Fruit fly (Drosophila melanogaster) whole organism, prepupa: Measurements from ENCODE around the gene Takl1.

Experiments
- Blimp-1 ChIP-seq: fragments of 200-800 bp; sonication (Bioruptor generic); optimal IDR thresholded peaks from 3 replicates; lab custom pipeline; 2017; ENCODE audit warnings: missing biosample characterization, missing genetic modification characterization, mild to moderate bottlenecking, moderate library complexity, missing genetic modification reagents
- CG10669 ChIP-seq: fragments of 200-800 bp; sonication (Bioruptor generic); optimal IDR thresholded peaks from 3 replicates; lab custom pipeline; 2018; ENCODE audit warnings: missing biosample characterization, mild to moderate bottlenecking, missing genetic modification characterization, moderate library complexity
- CG1621 ChIP-seq: fragments of 200-800 bp; sonication (Bioruptor generic); optimal IDR thresholded peaks from 3 replicates; lab custom pipeline; 2018; ENCODE audit warnings: missing biosample characterization, mild to moderate bottlenecking, missing genetic modification characterization
- CG3032 ChIP-seq: fragments of 200-800 bp; optimal IDR thresholded peaks from 2 replicates; lab custom pipeline; 2019; ENCODE audit warnings: missing biosample characterization, mild to moderate bottlenecking, missing genetic modification characterization, moderate library complexity
- CG31627 ChIP-seq: fragments of 200-800 bp; sonication (Bioruptor generic); optimal IDR thresholded peaks from 3 replicates; lab custom pipeline; 2016; ENCODE audit warnings: missing biosample characterization, missing genetic modification characterization
- CG32006 ChIP-seq: fragments of 200-800 bp; sonication (Bioruptor generic); optimal IDR thresholded peaks from 3 replicates; lab custom pipeline; 2017; ENCODE audit warnings: missing biosample characterization, mild to moderate bottlenecking, missing genetic modification characterization
- CG3919 ChIP-seq: fragments of 200-800 bp; sonication (Bioruptor generic); optimal IDR thresholded peaks from 3 replicates; lab custom pipeline; 2016; ENCODE audit warnings: missing biosample characterization, missing genetic modification characterization
- CG6163 ChIP-seq: fragments of 200-800 bp; sonication (Bioruptor generic); IDR thresholded peaks from 3 replicates; pipeline ENCODE4 v1.3.6; 2022; ENCODE audit warnings: missing biosample characterization, missing genetic modification characterization
- CG6276 ChIP-seq: fragments of 200-800 bp; sonication (Bioruptor generic); optimal IDR thresholded peaks from 2 replicates; lab custom pipeline; 2017; ENCODE audit warnings: missing biosample characterization, mild to moderate bottlenecking, missing genetic modification characterization
- CG6792 ChIP-seq: fragments of 200-800 bp; sonication (Bioruptor generic); optimal IDR thresholded peaks from 3 replicates; lab custom pipeline; 2016; ENCODE audit warnings: missing biosample characterization, missing genetic modification characterization
- CG6808 ChIP-seq: fragments of 200-800 bp; sonication (Bioruptor generic); optimal IDR thresholded peaks from 3 replicates; lab custom pipeline; 2017; ENCODE audit warnings: missing biosample characterization, missing genetic modification characterization, mild to moderate bottlenecking, moderate library complexity, missing genetic modification reagents
- CG6854 ChIP-seq: fragments of 200-800 bp; sonication (Bioruptor generic); optimal IDR thresholded peaks from 2 replicates; lab custom pipeline; 2017; ENCODE audit warnings: missing biosample characterization, mild to moderate bottlenecking, missing genetic modification characterization
- CG7368 ChIP-seq: fragments of 200-800 bp; sonication (Bioruptor generic); optimal IDR thresholded peaks from 3 replicates; lab custom pipeline; 2016; ENCODE audit warnings: missing biosample characterization, missing genetic modification characterization
- CG8119 ChIP-seq: fragments of 200-800 bp; sonication (Bioruptor generic); IDR thresholded peaks from 3 replicates; pipeline ENCODE4 v1.3.6; 2022; ENCODE audit warnings: missing biosample characterization, missing genetic modification characterization
- CG8319 ChIP-seq: fragments of 200-800 bp; sonication (Bioruptor generic); optimal IDR thresholded peaks from 3 replicates; lab custom pipeline; 2016; ENCODE audit warnings: missing biosample characterization, missing genetic modification characterization
- CG9139 ChIP-seq: fragments of 200-800 bp; sonication (Bioruptor generic); optimal IDR thresholded peaks from 3 replicates; lab custom pipeline; 2017; ENCODE audit warnings: missing biosample characterization, mild to moderate bottlenecking, missing genetic modification characterization
- Eip75B ChIP-seq: fragments of 200-800 bp; sonication (Bioruptor generic); optimal IDR thresholded peaks from 3 replicates; lab custom pipeline; 2016; ENCODE audit warnings: missing biosample characterization, missing genetic modification characterization
- Eip78C ChIP-seq: fragments of 200-800 bp; sonication (Bioruptor generic); peaks from one replicate; lab custom pipeline; 2016; ENCODE audit warnings: missing biosample characterization, missing genetic modification characterization
- Eip93F ChIP-seq: fragments of 200-800 bp; sonication (Bioruptor generic); optimal IDR thresholded peaks from 2 replicates; lab custom pipeline; 2016; ENCODE audit warnings: missing biosample characterization, mild to moderate bottlenecking, missing genetic modification characterization
- Ets21C ChIP-seq: fragments of 200-800 bp; sonication (Bioruptor generic); optimal IDR thresholded peaks from 3 replicates; lab custom pipeline; 2016; ENCODE audit warnings: missing biosample characterization, missing genetic modification characterization
- Gug ChIP-seq: fragments of 200-800 bp; sonication (Bioruptor generic); IDR thresholded peaks from 2 replicates; pipeline ENCODE4 v1.3.6; 2022; ENCODE audit warnings: missing biosample characterization, missing genetic modification characterization
- Hr38 ChIP-seq: sonication (Bioruptor generic); optimal IDR thresholded peaks from 2 replicates; lab custom pipeline; 2016; ENCODE audit warnings: missing biosample characterization, missing genetic modification characterization
- Hr39 ChIP-seq: fragments of 200-800 bp; sonication (Bioruptor generic); optimal IDR thresholded peaks from 2 replicates; lab custom pipeline; 2016; ENCODE audit warnings: missing biosample characterization, missing genetic modification characterization
- Lpt ChIP-seq: fragments of 200-800 bp; sonication (Bioruptor generic); optimal IDR thresholded peaks from 3 replicates; lab custom pipeline; 2016; ENCODE audit warnings: missing biosample characterization, missing genetic modification characterization
- Met ChIP-seq: fragments of 200-800 bp; sonication (Bioruptor generic); optimal IDR thresholded peaks from 3 replicates; lab custom pipeline; 2016; ENCODE audit warnings: missing biosample characterization, missing genetic modification characterization
- OdsH ChIP-seq: fragments of 200-800 bp; sonication (Bioruptor generic); optimal IDR thresholded peaks from 3 replicates; lab custom pipeline; 2016; ENCODE audit warnings: missing biosample characterization, missing genetic modification characterization
- Smox ChIP-seq: fragments of 200-800 bp; sonication (Bioruptor generic); optimal IDR thresholded peaks from 3 replicates; lab custom pipeline; 2016; ENCODE audit warnings: missing biosample characterization, missing genetic modification characterization
- Sox102F ChIP-seq: fragments of 200-800 bp; sonication (Bioruptor generic); optimal IDR thresholded peaks from 2 replicates; lab custom pipeline; 2016; ENCODE audit warnings: missing biosample characterization, mild to moderate bottlenecking, missing genetic modification characterization
- Sox15 ChIP-seq: fragments of 200-800 bp; sonication (Bioruptor generic); optimal IDR thresholded peaks from 3 replicates; lab custom pipeline; 2016; ENCODE audit warnings: missing biosample characterization, missing genetic modification characterization
- acj6 ChIP-seq: fragments of 200-800 bp; sonication (Bioruptor generic); optimal IDR thresholded peaks from 3 replicates; lab custom pipeline; 2016; ENCODE audit warnings: missing biosample characterization, missing genetic modification characterization
- cyc ChIP-seq: fragments of 200-800 bp; sonication (Bioruptor generic); optimal IDR thresholded peaks from 3 replicates; lab custom pipeline; 2016; ENCODE audit warnings: missing biosample characterization, missing genetic modification characterization
- dac ChIP-seq: fragments of 200-800 bp; sonication (Bioruptor generic); optimal IDR thresholded peaks from 2 replicates; lab custom pipeline; 2017; ENCODE audit warnings: missing biosample characterization, mild to moderate bottlenecking, missing genetic modification characterization
- dsx ChIP-seq: fragments of 200-800 bp; optimal IDR thresholded peaks from 3 replicates; lab custom pipeline; 2019; ENCODE audit warnings: missing biosample characterization, mild to moderate bottlenecking, missing genetic modification characterization, moderate library complexity; ENCODE audit not compliant: poor library complexity, severe bottlenecking
- esn ChIP-seq: fragments of 200-800 bp; sonication (Bioruptor generic); optimal IDR thresholded peaks from 2 replicates; lab custom pipeline; 2016; ENCODE audit warnings: missing biosample characterization, mild to moderate bottlenecking, missing genetic modification characterization, moderate library complexity
- fd59A ChIP-seq: fragments of 200-800 bp; sonication (Bioruptor generic); optimal IDR thresholded peaks from 2 replicates; lab custom pipeline; 2017; ENCODE audit warnings: missing biosample characterization, mild to moderate bottlenecking, missing genetic modification characterization, missing genetic modification reagents
- fd85E ChIP-seq: fragments of 200-800 bp; sonication (Bioruptor generic); optimal IDR thresholded peaks from 3 replicates; lab custom pipeline; 2016; ENCODE audit warnings: missing biosample characterization, missing genetic modification characterization
- fkh ChIP-seq: fragments of 200-800 bp; sonication (Bioruptor generic); optimal IDR thresholded peaks from 3 replicates; lab custom pipeline; 2017; ENCODE audit warnings: missing biosample characterization, mild to moderate bottlenecking, missing genetic modification characterization, moderate library complexity
- lz ChIP-seq: fragments of 200-800 bp; sonication (Bioruptor generic); optimal IDR thresholded peaks from 3 replicates; lab custom pipeline; 2016; ENCODE audit warnings: missing biosample characterization, missing genetic modification characterization
- net ChIP-seq: fragments of 200-800 bp; sonication (Bioruptor generic); optimal IDR thresholded peaks from 3 replicates; lab custom pipeline; 2016; ENCODE audit warnings: missing biosample characterization, missing genetic modification characterization
- pdm3 ChIP-seq: fragments of 200-800 bp; sonication (Bioruptor generic); optimal IDR thresholded peaks from 3 replicates; lab custom pipeline; 2016; ENCODE audit warnings: missing biosample characterization, missing genetic modification characterization
- ss ChIP-seq, 2 experiments: fragments of 200-800 bp; sonication (Bioruptor generic); optimal IDR thresholded peaks; 2 replicates in 1 of 2; 3 replicates in 1 of 2; lab custom pipeline; 2017 to 2018; ENCODE audit warnings: mild to moderate bottlenecking in 2 of 2, missing biosample characterization in 2 of 2, missing genetic modification characterization in 2 of 2, moderate library complexity in 1 of 2
- svp ChIP-seq: fragments of 200-800 bp; sonication (Bioruptor generic); peaks from one replicate; lab custom pipeline; 2016; ENCODE audit warnings: missing biosample characterization, missing genetic modification characterization
- topi ChIP-seq: fragments of 200-800 bp; sonication (Bioruptor generic); optimal IDR thresholded peaks from 3 replicates; lab custom pipeline; 2016; ENCODE audit warnings: missing biosample characterization, missing genetic modification characterization
- vri ChIP-seq: fragments of 200-800 bp; sonication (Bioruptor generic); optimal IDR thresholded peaks from 3 replicates; lab custom pipeline; 2016; ENCODE audit warnings: missing biosample characterization, mild to moderate bottlenecking, missing genetic modification characterization

The Takl1 gene

DNA sequence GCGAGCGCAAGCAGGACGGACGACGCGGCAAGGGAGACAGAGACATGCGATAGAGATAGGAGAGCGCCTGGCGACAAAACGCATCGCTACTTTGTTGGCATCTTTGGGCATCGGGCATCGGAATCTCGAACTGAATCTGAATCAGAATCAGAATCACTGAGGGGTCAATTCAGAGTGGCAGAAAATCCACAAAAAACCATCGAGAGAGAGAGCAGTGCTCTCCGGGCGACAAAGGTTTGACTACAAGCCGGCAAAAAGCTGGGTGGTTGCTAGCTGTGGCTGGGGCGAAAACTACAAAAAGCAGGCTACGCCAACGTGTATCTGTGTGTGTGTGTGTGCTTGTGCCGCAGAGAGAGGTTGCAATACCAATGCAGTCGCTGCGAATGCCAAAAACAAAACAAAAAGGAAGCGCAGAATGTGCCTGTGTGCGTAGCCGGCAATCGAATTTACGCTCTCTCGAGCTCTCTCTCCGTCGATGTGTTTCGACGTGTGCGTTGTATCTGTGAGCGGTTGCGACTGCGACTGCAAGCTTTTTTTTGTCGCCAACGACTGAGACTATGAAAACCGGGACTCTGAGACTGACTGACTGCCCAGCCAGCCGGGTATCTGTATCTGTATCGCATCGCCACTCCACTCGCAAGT lies 6.0 kb upstream of the Takl1 start (continued):
- TF ChIP-seq lz (GFP tag; lab: Kevin White, UChicago) (peak; percentile 37), CG6808 (GFP tag; lab: Kevin White, UChicago) (peak; percentile 95), dac (GFP tag; lab: Kevin White, UChicago) (peak; percentile 79), CG10669 (peak; percentile 88), Gug (GFP tag; lab: Robert Waterston, UW) (peak; percentile 93), Blimp-1 (GFP tag; lab: Kevin White, UChicago) (peak; percentile 73), esn (GFP tag; lab: Kevin White, UChicago) (peak; percentile 69), CG7368 (GFP tag; lab: Kevin White, UChicago) (peak; percentile 88), fkh (GFP tag; lab: Kevin White, UChicago) (no peak), CG1621 (tag; lab: Kevin White, UChicago) (peak; percentile 94), svp (peak; percentile 94), CG3919 (peak; percentile 87), Lpt (GFP tag; lab: Kevin White, UChicago) (peak; percentile 90), topi (GFP tag; lab: Kevin White, UChicago) (peak; percentile 82), CG6276 (GFP tag; lab: Kevin White, UChicago) (peak; percentile 96), Met (GFP tag; lab: Kevin White, UChicago) (peak; percentile 71), Hr39 (GFP tag; lab: Kevin White, UChicago) (no peak), ss (GFP tag; optimal IDR thresholded peaks at IDR 0.05; lab: Kevin White, UChicago) (peak; percentile 99), fd59A (GFP tag; lab: Kevin White, UChicago) (peak; percentile 83), dsx (peak; percentile 94), vri (GFP tag; lab: Kevin White, UChicago) (peak; percentile 93), Ets21C (peak; percentile 31), CG6854 (GFP tag; lab: Kevin White, UChicago) (peak; percentile 97), Sox15 (GFP tag; lab: Kevin White, UChicago) (no peak), net (GFP tag; lab: Kevin White, UChicago) (peak; percentile 89), Smox (GFP tag; lab: Kevin White, UChicago) (peak; percentile 54), Eip78C (GFP tag; lab: Kevin White, UChicago) (peak; percentile 94), CG31627 (GFP tag; lab: Kevin White, UChicago) (no peak), CG6792 (GFP tag; lab: Kevin White, UChicago) (peak; percentile 80)

DNA sequence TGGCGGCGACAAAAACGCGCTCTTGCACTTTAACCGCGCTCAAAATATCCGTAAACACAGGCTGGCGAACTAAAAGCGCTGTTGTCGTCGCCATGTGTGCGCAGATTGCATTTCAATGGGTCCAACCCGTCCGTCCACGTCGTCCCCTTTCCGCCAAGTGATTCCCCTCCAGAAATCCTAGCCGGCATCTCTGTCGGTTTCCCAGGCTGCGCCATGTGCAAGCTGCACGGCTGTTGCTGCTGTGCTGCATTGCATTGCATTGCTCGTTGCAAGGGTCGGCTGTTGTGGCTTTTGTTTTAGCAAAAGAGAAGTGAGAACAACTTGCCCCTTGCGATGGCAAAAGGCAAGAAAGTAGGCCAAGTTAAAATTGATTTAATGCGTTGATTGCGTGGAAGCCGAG lies 1.7 kb upstream of the Takl1 start:
- TF ChIP-seq Smox (GFP tag; lab: Kevin White, UChicago): no peak
- TF ChIP-seq CG8319 (GFP tag; lab: Kevin White, UChicago): no peak
- no peak for TF ChIP-seq CG6163 (GFP tag; lab: Robert Waterston, UW)
- peak; percentile 59 for TF ChIP-seq Eip78C (GFP tag; lab: Kevin White, UChicago)
- peak in 1 of 2 experiments; percentile 25 for TF ChIP-seq ss (GFP tag; optimal IDR thresholded peaks at IDR 0.05; lab: Kevin White, UChicago)
- no peak for TF ChIP-seq CG6276 (GFP tag; lab: Kevin White, UChicago)
- no peak for TF ChIP-seq Eip75B (GFP tag; lab: Kevin White, UChicago)
- TF ChIP-seq Sox102F (GFP tag; lab: Kevin White, UChicago): no peak
- TF ChIP-seq CG10669: no peak
- TF ChIP-seq Blimp-1 (GFP tag; lab: Kevin White, UChicago): no peak
- TF ChIP-seq CG7368 (GFP tag; lab: Kevin White, UChicago): no peak
- TF ChIP-seq CG1621 (tag; lab: Kevin White, UChicago): peak; percentile 75
- TF ChIP-seq dsx: peak; percentile 49
- no peak for TF ChIP-seq fd85E (GFP tag; lab: Kevin White, UChicago)
- TF ChIP-seq, all 60 proteins: peak for 4

DNA sequence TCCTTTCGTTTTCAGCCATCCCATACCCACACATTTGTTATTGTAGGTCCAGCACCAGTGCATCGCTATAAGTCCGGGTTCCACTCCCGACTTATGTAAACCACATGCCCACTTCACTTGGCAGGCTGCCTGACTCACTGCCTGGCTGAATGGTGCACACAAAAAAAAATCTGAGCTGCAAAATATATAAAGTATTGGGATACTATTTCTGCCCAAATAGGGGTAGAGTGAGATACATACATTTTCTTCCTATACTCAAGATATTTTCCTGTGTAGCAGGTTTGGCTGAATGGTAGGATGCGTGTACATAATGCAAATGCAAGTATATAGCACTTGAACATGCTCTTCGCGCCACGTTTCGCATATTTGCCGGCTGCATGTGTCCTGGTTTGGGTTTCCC lies 773 bp upstream of the Takl1 start:
- TF ChIP-seq CG8119 (GFP tag; lab: Robert Waterston, UW): 0 out of 3 replicates have a peak, but pooled peaks have one; percentile 17
- peak; percentile 8 for TF ChIP-seq Sox102F (GFP tag; lab: Kevin White, UChicago)
- peak; percentile 10 for TF ChIP-seq CG32006 (GFP tag; lab: Kevin White, UChicago)
- peak; percentile 27 for TF ChIP-seq lz (GFP tag; lab: Kevin White, UChicago)
- TF ChIP-seq Eip93F: no peak
- TF ChIP-seq CG3032 (tag; lab: Kevin White, UChicago): peak; percentile 40
- TF ChIP-seq fkh (GFP tag; lab: Kevin White, UChicago): no peak
- TF ChIP-seq Met (GFP tag; lab: Kevin White, UChicago): peak; percentile 24
- TF ChIP-seq cyc (GFP tag; lab: Kevin White, UChicago): peak; percentile 0
- TF ChIP-seq Eip78C (GFP tag; lab: Kevin White, UChicago): peak; percentile 86
- peak; percentile 42 for TF ChIP-seq CG6792 (GFP tag; lab: Kevin White, UChicago)
- no peak for TF ChIP-seq Hr38 (GFP tag; lab: Kevin White, UChicago)
- TF ChIP-seq Blimp-1 (GFP tag; lab: Kevin White, UChicago): no peak
- TF ChIP-seq CG9139 (GFP tag; lab: Kevin White, UChicago): no peak
- no peak for TF ChIP-seq Gug (GFP tag; lab: Robert Waterston, UW)
- TF ChIP-seq OdsH (GFP tag; lab: Kevin White, UChicago): peak; percentile 30
- TF ChIP-seq CG7368 (GFP tag; lab: Kevin White, UChicago): peak; percentile 63
- TF ChIP-seq CG1621 (tag; lab: Kevin White, UChicago): peak; percentile 43
- peak; percentile 39 for TF ChIP-seq acj6
- TF ChIP-seq ss (GFP tag; optimal IDR thresholded peaks at IDR 0.05; lab: Kevin White, UChicago): peak; percentile 56 to 64
- TF ChIP-seq pdm3 (GFP tag; lab: Kevin White, UChicago): peak; percentile 53
- peak; percentile 6 for TF ChIP-seq net (GFP tag; lab: Kevin White, UChicago)
- no peak for TF ChIP-seq CG8319 (GFP tag; lab: Kevin White, UChicago)
